Worm (Caenorhabditis elegans) whole organism, L3 larva: ENCODE data around the gene eco-1.

Experiments
- R02D3.7 ChIP-seq: fragments of 150-350 bp; optimal IDR thresholded peaks from 2 replicates; lab custom pipeline; 2014; ENCODE audit warnings: missing biosample characterization, missing genetic modification characterization
- elt-3 ChIP-seq, 3 experiments: fragments of 150-350 bp in 1 of 3; sonication (generic microtip) in 2 of 3; optimal IDR thresholded peaks; 2 replicates in 2 of 3; 4 replicates in 1 of 3; lab custom pipeline; 2014 to 2017; ENCODE audit warnings: missing biosample characterization in 3 of 3, missing genetic modification characterization in 3 of 3
- nhr-11 ChIP-seq: fragments of 150-350 bp; optimal IDR thresholded peaks from 2 replicates; lab custom pipeline; 2014; ENCODE audit warnings: missing biosample characterization, missing genetic modification characterization
- nhr-12 ChIP-seq: fragments of 150-350 bp; optimal IDR thresholded peaks from 2 replicates; lab custom pipeline; 2014; ENCODE audit warnings: missing biosample characterization, missing genetic modification characterization
- nhr-77 ChIP-seq: fragments of 150-350 bp; optimal IDR thresholded peaks from 2 replicates; lab custom pipeline; 2014; ENCODE audit warnings: missing biosample characterization, missing genetic modification characterization
- pha-4 ChIP-seq: fragments of 150-350 bp; optimal IDR thresholded peaks from 2 replicates; lab custom pipeline; 2014; ENCODE audit warnings: missing biosample characterization, missing genetic modification reagents, missing genetic modification characterization
- unc-62 ChIP-seq: fragments of 150-350 bp; sonication (generic microtip); optimal IDR thresholded peaks from 4 replicates; lab custom pipeline; 2014; ENCODE audit warnings: missing biosample characterization, missing genetic modification reagents, missing genetic modification characterization

DNA sequence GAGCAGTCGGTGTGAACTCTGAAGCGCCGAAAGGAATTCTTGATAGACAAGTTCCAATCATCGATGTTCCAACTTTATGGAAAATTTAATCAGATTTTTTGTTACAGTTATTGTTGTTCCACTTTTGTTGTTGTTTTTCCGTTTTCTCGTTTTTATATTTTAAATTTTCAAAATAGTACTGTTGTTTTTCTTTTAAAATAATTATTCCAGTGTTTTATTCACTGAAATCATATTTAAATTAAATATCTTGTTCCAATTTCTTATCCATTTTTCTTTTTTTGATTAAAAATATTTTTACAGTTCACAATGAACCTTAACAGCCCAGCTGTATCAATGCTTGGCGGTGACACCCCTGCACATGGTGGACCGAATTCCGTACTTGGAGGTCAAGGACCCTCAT lies 24.8 kb upstream of the eco-1 start, which contains the start of gene tbp-1:
- no peak for TF ChIP-seq pha-4 (tag; lab: Kevin White, UChicago)
- TF ChIP-seq nhr-12 (tag; lab: Kevin White, UChicago) = no peak
- no peak for TF ChIP-seq nhr-77 (tag; lab: Kevin White, UChicago)
- no peak for TF ChIP-seq elt-3 (tag; optimal IDR thresholded peaks at IDR 0.05; lab: Kevin White, UChicago)
- no peak for TF ChIP-seq nhr-11 (tag; lab: Kevin White, UChicago)
- TF ChIP-seq unc-62 (GFP tag; lab: Kevin White, UChicago) = no peak
- TF ChIP-seq R02D3.7 (tag; lab: Kevin White, UChicago) = no peak
